Worm (Caenorhabditis elegans) whole organism, late embryonic: ENCODE results near the gene D2045.7.

Source experiments
- ama-1 ChIP-seq: fragments of 150-350 bp; optimal IDR thresholded peaks from 2 replicates; lab custom pipeline; 2014
- ceh-24 ChIP-seq: sonication (generic microtip); optimal IDR thresholded peaks from 2 replicates; lab custom pipeline; 2016; ENCODE audit warnings: mild to moderate bottlenecking, missing genetic modification characterization, missing compliant biosample characterization
- ceh-9 ChIP-seq: sonication (generic microtip); optimal IDR thresholded peaks from 2 replicates; lab custom pipeline; 2016; ENCODE audit warnings: mild to moderate bottlenecking, missing genetic modification characterization, inconsistent platforms, missing compliant biosample characterization
- elt-4 ChIP-seq: sonication (generic microtip); optimal IDR thresholded peaks from 2 replicates; lab custom pipeline; 2016; ENCODE audit warnings: missing genetic modification characterization, missing compliant biosample characterization
- fkh-10 ChIP-seq: fragments of 150-350 bp; optimal IDR thresholded peaks from 2 replicates; lab custom pipeline; 2014; ENCODE audit warnings: missing biosample characterization, missing genetic modification reagents, missing genetic modification characterization
- hlh-30 ChIP-seq: sonication (generic microtip); optimal IDR thresholded peaks from 2 replicates; lab custom pipeline; 2017; ENCODE audit warnings: antibody characterized with exemption, missing genetic modification characterization, missing compliant biosample characterization; ENCODE audit not compliant: insufficient read depth
- lin-11 ChIP-seq: fragments of 200-800 bp; sonication (Bioruptor generic); optimal IDR thresholded peaks from 2 replicates; lab custom pipeline; 2018; ENCODE audit warnings: mild to moderate bottlenecking, missing genetic modification characterization, missing compliant biosample characterization
- nhr-11 ChIP-seq: fragments of 150-350 bp; optimal IDR thresholded peaks from 2 replicates; lab custom pipeline; 2014; ENCODE audit warnings: missing biosample characterization, missing genetic modification characterization
- odd-2 ChIP-seq: sonication (generic microtip); optimal IDR thresholded peaks from 2 replicates; lab custom pipeline; 2017; ENCODE audit warnings: antibody characterized with exemption, mild to moderate bottlenecking, missing genetic modification characterization, missing compliant biosample characterization
- pha-4 ChIP-seq: fragments of 150-350 bp; optimal IDR thresholded peaks from 2 replicates; lab custom pipeline; 2018; ENCODE audit warnings: missing biosample characterization, missing genetic modification reagents, missing genetic modification characterization
- pqm-1 ChIP-seq: sonication (generic microtip); optimal IDR thresholded peaks from 2 replicates; lab custom pipeline; 2016; ENCODE audit warnings: missing genetic modification characterization, missing compliant biosample characterization
- pros-1 ChIP-seq: fragments of 150-350 bp; optimal IDR thresholded peaks from 2 replicates; lab custom pipeline; 2014; ENCODE audit warnings: missing biosample characterization, missing genetic modification reagents, missing genetic modification characterization
- tbx-2 ChIP-seq: sonication (generic microtip); optimal IDR thresholded peaks from 2 replicates; lab custom pipeline; 2016; ENCODE audit warnings: missing genetic modification characterization, missing compliant biosample characterization
- unc-86 ChIP-seq: sonication (generic microtip); optimal IDR thresholded peaks from 2 replicates; lab custom pipeline; 2016; ENCODE audit warnings: missing genetic modification characterization, missing compliant biosample characterization

- TF ChIP-seq nhr-11 (tag; lab: Kevin White, UChicago) (no peak), lin-11 (tag; lab: Kevin White, UChicago) (no peak), hlh-30 (no peak), odd-2 (tag; lab: Kevin White, UChicago) (no peak), unc-86 (tag; lab: Kevin White, UChicago) (no peak), pqm-1 (tag; lab: Kevin White, UChicago) (no peak), ama-1 (lab: Kevin White, UChicago) (no peak), pros-1 (tag; lab: Kevin White, UChicago) (no peak), elt-4 (tag; lab: Kevin White, UChicago) (no peak), ceh-24 (tag; lab: Kevin White, UChicago) (no peak), ceh-9 (tag; lab: Kevin White, UChicago) (no peak), tbx-2 (no peak), pha-4 (tag; lab: Kevin White, UChicago) (no peak), fkh-10 (GFP tag; lab: Kevin White, UChicago) (no peak)
Observed at ce11 chrIII:10527446-10527845, 48.2 kb downstream of the D2045.7 start.
